Worm (Caenorhabditis elegans) whole organism, L1 larva: ENCODE measurements around the gene pag-3.

Source experiments
- ama-1 ChIP-seq: fragments of 150-350 bp; optimal IDR thresholded peaks from 2 replicates; lab custom pipeline; 2014
- dpl-1 ChIP-seq, 3 experiments: fragments of 150-350 bp in 2 of 3; sonication (generic microtip) in 1 of 3; optimal IDR thresholded peaks; 2 replicates each; lab custom pipeline; 2014 to 2017; ENCODE audit warnings: missing biosample characterization in 3 of 3, missing genetic modification characterization in 3 of 3, missing genetic modification reagents in 3 of 3
- dsc-1 ChIP-seq: sonication (generic microtip); optimal IDR thresholded peaks from 2 replicates; lab custom pipeline; 2016; ENCODE audit warnings: mild to moderate bottlenecking, missing genetic modification characterization, missing compliant biosample characterization
- efl-1 ChIP-seq, 4 experiments: fragments of 150-350 bp; optimal IDR thresholded peaks in 3 of 4; peaks in 1 of 4; 1 replicate in 1 of 4; 2 replicates in 3 of 4; lab custom pipeline; 2014; ENCODE audit warnings: missing biosample characterization in 2 of 4, missing genetic modification characterization in 2 of 4, missing genetic modification reagents in 2 of 4
- hpl-2 ChIP-seq: fragments of 150-350 bp; optimal IDR thresholded peaks from 2 replicates; lab custom pipeline; 2014; ENCODE audit warnings: missing biosample characterization, missing genetic modification reagents, missing genetic modification characterization
- isw-1 ChIP-seq: fragments of 200-800 bp; sonication (Bioruptor generic); IDR thresholded peaks from 2 replicates; pipeline ENCODE4 v1.3.6; 2022; ENCODE audit warnings: missing genetic modification characterization, missing compliant biosample characterization
- nhr-11 ChIP-seq: fragments of 150-350 bp; optimal IDR thresholded peaks from 2 replicates; lab custom pipeline; 2014; ENCODE audit warnings: missing biosample characterization, missing genetic modification characterization
- pqm-1 ChIP-seq: sonication (generic microtip); optimal IDR thresholded peaks from 3 replicates; lab custom pipeline; 2017; ENCODE audit warnings: missing biosample characterization, missing genetic modification characterization
- rnt-1 ChIP-seq: sonication (generic microtip); optimal IDR thresholded peaks from 2 replicates; lab custom pipeline; 2016; ENCODE audit warnings: mild to moderate bottlenecking, missing genetic modification characterization, moderate library complexity, missing compliant biosample characterization
- unc-30 ChIP-seq: sonication (generic microtip); optimal IDR thresholded peaks from 2 replicates; lab custom pipeline; 2017; ENCODE audit warnings: missing biosample characterization, missing genetic modification characterization
- ztf-11 ChIP-seq, 2 experiments: sonication (generic microtip); optimal IDR thresholded peaks; 2 replicates each; lab custom pipeline; 2016 to 2017; ENCODE audit warnings: missing genetic modification characterization in 2 of 2, missing biosample characterization in 1 of 2, missing compliant biosample characterization in 1 of 2

ce11 chrX:14946217-14946463 lies 8.3 kb downstream of the pag-3 start, which contains the start of gene mrp-5:
- no peak for TF ChIP-seq dsc-1 (tag; lab: Kevin White, UChicago)
- no peak for TF ChIP-seq unc-30 (tag; lab: Kevin White, UChicago)
- no peak for TF ChIP-seq ztf-11 (tag; optimal IDR thresholded peaks at IDR 0.05; lab: Kevin White, UChicago)
- TF ChIP-seq efl-1 (optimal IDR thresholded peaks at IDR 0.05; lab: Kevin White, UChicago): no peak
- TF ChIP-seq efl-1 (GFP tag; optimal IDR thresholded peaks at IDR 0.05 in 1 of 2; lab: Kevin White, UChicago): no peak
- TF ChIP-seq dpl-1 (GFP tag; optimal IDR thresholded peaks at IDR 0.05; lab: Kevin White, UChicago): no peak
- no peak for TF ChIP-seq pqm-1 (tag; lab: Kevin White, UChicago)
- no peak for TF ChIP-seq nhr-11 (tag; lab: Kevin White, UChicago)
- TF ChIP-seq ama-1: no peak
- TF ChIP-seq isw-1 (GFP tag; lab: Robert Waterston, UW): no peak
- no peak for TF ChIP-seq rnt-1 (tag; lab: Kevin White, UChicago)
- no peak for TF ChIP-seq hpl-2 (GFP tag; lab: Kevin White, UChicago)
